Worm (Caenorhabditis elegans): Measurements from ENCODE around the gene C18A3.3.

Gene C18A3.3

ce11 chrII:5688959-5689358, 27.1 kb upstream of the C18A3.3 start, which contains the start of gene C25H3.11 (continued):
- no peak for TF ChIP-seq dpl-1 (GFP tag; optimal IDR thresholded peaks at IDR 0.05)
- TF ChIP-seq nhr-111 (GFP tag; optimal IDR thresholded peaks at IDR 0.05) = no peak
- TF ChIP-seq dve-1 (tag; optimal IDR thresholded peaks at IDR 0.05; ENCODE audit: insufficient read depth) = peak; percentile 49
- TF ChIP-seq lin-1 (GFP tag; IDR thresholded peaks at IDR 0.05) = no peak
- TF ChIP-seq egl-43 (GFP tag; IDR thresholded peaks at IDR 0.05) = 0 out of 2 replicates have a peak, but pooled peaks have one; percentile 55
- TF ChIP-seq daf-16 (GFP tag; optimal IDR thresholded peaks at IDR 0.05) = no peak
- peak; percentile 66 for TF ChIP-seq daf-16 (tag; optimal IDR thresholded peaks at IDR 0.05)
- TF ChIP-seq dmd-8 (GFP tag; IDR thresholded peaks at IDR 0.05) = no peak
- no peak for TF ChIP-seq unc-130 (GFP tag; optimal IDR thresholded peaks at IDR 0.05)
- 0 out of 2 replicates have a peak, but pooled peaks have one; percentile 32 for TF ChIP-seq php-3 (GFP tag; IDR thresholded peaks at IDR 0.05)
- TF ChIP-seq mxl-3 (GFP tag; optimal IDR thresholded peaks at IDR 0.05) = peak; percentile 54
- TF ChIP-seq hif-1 (tag; optimal IDR thresholded peaks at IDR 0.05) = peak in 1 of 2 experiments; percentile 52
- TF ChIP-seq lim-7 (GFP tag; IDR thresholded peaks at IDR 0.05) = no peak
- no peak for TF ChIP-seq unc-39 (tag; optimal IDR thresholded peaks at IDR 0.05)
- no peak for TF ChIP-seq lin-13 (GFP tag; optimal IDR thresholded peaks at IDR 0.05)
- 0 out of 2 replicates have a peak, but pooled peaks have one; percentile 10 for TF ChIP-seq Y75B8A.6 (GFP tag; IDR thresholded peaks at IDR 0.05)
- TF ChIP-seq ama-1 (optimal IDR thresholded peaks at IDR 0.05) = peak; percentile 53
- TF ChIP-seq T26A8.4 (GFP tag; IDR thresholded peaks at IDR 0.05) = 0 out of 2 replicates have a peak, but pooled peaks have one; percentile 15
- peak; percentile 64 for TF ChIP-seq mes-2 (tag; optimal IDR thresholded peaks at IDR 0.05; ENCODE audit: poor library complexity, severe bottlenecking)
- 0 out of 2 replicates have a peak, but pooled peaks have one; percentile 45 for TF ChIP-seq F44E2.7 (GFP tag; IDR thresholded peaks at IDR 0.05)
- peak; percentile 86 for TF ChIP-seq hlh-30 (tag; optimal IDR thresholded peaks at IDR 0.05; ENCODE audit: insufficient read depth)
- no peak for TF ChIP-seq ZK546.5 (tag; optimal IDR thresholded peaks at IDR 0.05)
- no peak for TF ChIP-seq zip-11 (GFP tag; IDR thresholded peaks at IDR 0.05)

DNA sequence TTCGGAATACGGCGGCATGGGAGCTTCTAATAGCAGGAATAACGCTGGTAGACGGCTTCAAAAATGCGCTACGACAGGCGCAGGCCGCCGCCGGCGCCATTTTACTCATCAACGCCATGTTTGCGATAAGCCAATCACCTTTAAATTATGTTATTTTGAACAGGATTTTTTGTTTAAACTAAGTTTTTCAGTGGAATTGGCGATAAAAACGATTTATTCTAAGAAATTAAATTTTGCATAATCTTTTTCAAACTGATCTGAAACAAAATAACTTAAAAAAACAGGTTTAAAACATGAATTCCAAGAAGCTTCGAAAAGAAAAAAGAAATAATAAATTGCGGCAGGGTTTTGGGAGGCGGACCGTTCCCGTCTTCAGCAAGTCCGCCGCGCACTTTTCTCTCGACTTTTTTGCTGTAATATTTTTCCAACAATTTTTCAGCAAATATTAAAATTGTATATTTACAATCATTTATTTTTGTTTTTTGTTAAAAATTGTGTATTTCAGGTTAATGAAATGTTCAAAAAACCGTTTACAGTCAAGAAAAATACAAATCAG, 24.8 kb upstream of the C18A3.3 start, which contains the start of the genes ndub-5 and eif-2D:
Gene ndub-5, minus strand, starts transcription at position 138 of the 556 bp plus-strand sequence.
Gene eif-2D, plus strand, starts transcription at position 506 of the 556 bp plus-strand sequence.
- TF ChIP-seq mep-1 (tag; optimal IDR thresholded peaks at IDR 0.05) (peak; percentile 5), snpc-4 (tag; optimal IDR thresholded peaks at IDR 0.05) (no peak), lsy-2 (tag; optimal IDR thresholded peaks at IDR 0.05) (peak in 1 of 2 experiments; percentile 37), madf-9 (GFP tag; conservative IDR thresholded peaks at IDR 0.05) (no peak), aha-1 (tag) (peak; percentile 75), unc-62 (GFP tag; optimal IDR thresholded peaks at IDR 0.05 in 1 of 2) (peak in 1 of 2 experiments; percentile 15), unc-62 (tag; optimal IDR thresholded peaks at IDR 0.05) (no peak), mes-2 (tag; optimal IDR thresholded peaks at IDR 0.05; ENCODE audit: poor library complexity, severe bottlenecking) (peak; percentile 50)

DNA sequence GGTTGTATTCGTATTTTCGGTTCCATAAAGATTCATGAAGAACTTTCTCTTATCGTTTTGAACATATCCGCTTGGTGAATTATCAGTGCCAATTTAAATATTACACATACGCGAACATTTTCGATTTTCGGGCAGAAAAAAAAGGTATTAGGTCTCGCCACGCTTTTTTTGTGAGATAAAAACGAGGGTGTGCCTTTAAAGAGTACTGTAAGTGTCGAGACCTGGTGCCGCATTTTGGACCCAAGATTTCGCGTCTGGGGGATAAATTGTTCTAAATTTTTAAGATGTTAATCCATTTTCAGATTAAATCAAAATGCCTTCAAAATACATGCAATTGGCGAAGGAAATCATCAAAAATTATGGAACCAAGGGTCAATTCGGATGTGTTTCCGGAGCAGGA, 22.2 kb upstream of the C18A3.3 start, which contains the start of gene C25H3.3:
Gene C25H3.3, plus strand, starts transcription at position 301 of the 400 bp plus-strand sequence.
- TF ChIP-seq aha-1 (tag) (peak; percentile 77), ZK546.5 (tag; optimal IDR thresholded peaks at IDR 0.05) (no peak)

DNA sequence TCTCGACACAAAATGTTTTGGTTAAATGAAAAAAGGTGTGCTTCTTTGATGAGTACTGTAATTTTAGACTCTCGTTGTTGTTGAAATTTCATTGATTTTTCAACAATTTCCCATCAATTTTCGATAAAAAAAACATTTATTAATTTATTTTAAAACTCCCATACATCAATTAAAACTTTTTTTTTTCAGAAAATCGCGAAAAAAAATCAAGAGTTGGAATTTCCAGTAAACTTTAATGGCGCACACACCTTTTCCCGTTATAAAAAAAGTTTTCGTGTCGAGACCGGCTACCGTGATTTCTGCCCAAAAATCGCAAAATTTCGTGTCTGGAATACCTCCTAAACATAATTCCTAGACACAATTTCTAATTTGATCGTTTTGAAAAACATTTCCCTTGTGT, 21.3 kb upstream of the C18A3.3 start, which contains the start of gene C25H3.14:
Gene C25H3.14, plus strand, starts transcription at position 301 of the 400 bp plus-strand sequence.
- TF ChIP-seq attf-4 (tag; optimal IDR thresholded peaks at IDR 0.05) (no peak), F44E2.7 (GFP tag; IDR thresholded peaks at IDR 0.05) (no peak), rbr-2 (tag; optimal IDR thresholded peaks at IDR 0.05) (no peak), lin-39 (tag; optimal IDR thresholded peaks at IDR 0.05) (no peak), ZK337.2 (GFP tag; IDR thresholded peaks at IDR 0.05) (no peak), F26F4.8 (GFP tag; conservative IDR thresholded peaks at IDR 0.05) (no peak), mes-2 (tag; optimal IDR thresholded peaks at IDR 0.05; ENCODE audit: poor library complexity, severe bottlenecking) (no peak), F10B5.3 (tag; optimal IDR thresholded peaks at IDR 0.05) (no peak), nhr-237 (tag; optimal IDR thresholded peaks at IDR 0.05) (no peak), madf-5 (GFP tag; IDR thresholded peaks at IDR 0.05) (no peak), nhr-11 (tag; optimal IDR thresholded peaks at IDR 0.05) (no peak), cey-2 (tag; optimal IDR thresholded peaks at IDR 0.05; ENCODE audit: borderline replicate concordance, insufficient read depth) (no peak)
